Worm (Caenorhabditis elegans) whole organism, midembryonic: ENCODE results near the gene Y45F10D.16.

Source experiments
- flt-1 ChIP-seq: fragments of 200-800 bp; sonication (Bioruptor generic); IDR thresholded peaks from 2 replicates; pipeline ENCODE4 v1.3.6; 2022; ENCODE audit warnings: missing genetic modification characterization, missing compliant biosample characterization
- med-1 ChIP-seq: sonication (generic microtip); optimal IDR thresholded peaks from 2 replicates; lab custom pipeline; 2017; ENCODE audit warnings: missing genetic modification characterization, mild to moderate bottlenecking, missing compliant biosample characterization, antibody characterized with exemption, missing genetic modification reagents; ENCODE audit not compliant: insufficient read depth
- ztf-23 ChIP-seq: fragments of 200-800 bp; sonication (Bioruptor generic); IDR thresholded peaks from 2 replicates; pipeline ENCODE4 v1.3.6; 2022; ENCODE audit warnings: missing genetic modification reagents, missing genetic modification characterization, missing compliant biosample characterization

ce11 chrIV:13748798-13749197 is 27.4 kb upstream of the Y45F10D.16 start:
- TF ChIP-seq flt-1 (GFP tag; lab: Robert Waterston, UW), result no peak
- TF ChIP-seq med-1 (GFP tag; lab: Kevin White, UChicago), result no peak
- TF ChIP-seq ztf-23 (GFP tag; lab: Robert Waterston, UW), result no peak
